Worm (Caenorhabditis elegans): ENCODE results near the gene msp-79.

ce11 chrIV:9772096-9772720 is 5.3 kb upstream of the msp-79 start, which contains the start of gene cav-1:
- no peak for TF ChIP-seq lin-38 (GFP tag; IDR thresholded peaks at IDR 0.05)
- TF ChIP-seq zag-1 (tag; optimal IDR thresholded peaks at IDR 0.05) = no peak
- TF ChIP-seq arid-1 (GFP tag; conservative IDR thresholded peaks at IDR 0.05) = no peak
- TF ChIP-seq dmd-6 (GFP tag; IDR thresholded peaks at IDR 0.05) = no peak
- TF ChIP-seq ceh-82 (tag; optimal IDR thresholded peaks at IDR 0.05) = no peak

Measured in whole organism, L4 larva.